Fruit fly (Drosophila melanogaster) whole organism, embryonic: ENCODE results near the gene Clc.

ENCODE experiments used
- ATbp ChIP-seq: fragments of 200-800 bp; sonication (Bioruptor generic); optimal IDR thresholded peaks from 2 replicates; lab custom pipeline; 2017; ENCODE audit warnings: missing biosample characterization, mild to moderate bottlenecking, missing genetic modification characterization, missing genetic modification reagents
- Aef1 ChIP-seq: fragments of 200-800 bp; sonication (Bioruptor generic); IDR thresholded peaks from 3 replicates; pipeline ENCODE4 v1.3.6; 2022; ENCODE audit warnings: missing biosample characterization, missing genetic modification characterization
- Awh ChIP-seq: fragments of 200-800 bp; sonication (Bioruptor generic); IDR thresholded peaks from 2 replicates; pipeline ENCODE4, ENCODE4 v1.3.6; 2022; ENCODE audit warnings: missing biosample characterization, missing genetic modification characterization
- B-H1 ChIP-seq: fragments of 200-800 bp; sonication (Bioruptor generic); IDR thresholded peaks from 3 replicates; pipeline ENCODE4 v1.3.6; 2022; ENCODE audit warnings: missing biosample characterization, missing genetic modification characterization
- BEAF-32 ChIP-seq: fragments of 200-800 bp; sonication (Bioruptor generic); optimal IDR thresholded peaks from 3 replicates; lab custom pipeline; 2017; ENCODE audit warnings: missing biosample characterization, missing genetic modification characterization, mild to moderate bottlenecking, moderate library complexity, missing genetic modification reagents
- CG10543 ChIP-seq: fragments of 200-800 bp; sonication (Bioruptor generic); optimal IDR thresholded peaks from 3 replicates; lab custom pipeline; 2017; ENCODE audit warnings: missing biosample characterization, mild to moderate bottlenecking, missing genetic modification characterization, moderate library complexity
- CG12236 ChIP-seq: fragments of 200-800 bp; sonication (Bioruptor generic); optimal IDR thresholded peaks from 2 replicates; lab custom pipeline; 2016; ENCODE audit warnings: missing biosample characterization, missing genetic modification characterization
- CG12744 ChIP-seq: fragments of 200-800 bp; sonication (Bioruptor generic); optimal IDR thresholded peaks from 2 replicates; lab custom pipeline; 2016; ENCODE audit warnings: missing biosample characterization, missing genetic modification characterization
- CG13624 ChIP-seq: fragments of 200-800 bp; sonication (Bioruptor generic); optimal IDR thresholded peaks from 2 replicates; lab custom pipeline; 2016; ENCODE audit warnings: missing biosample characterization, missing genetic modification characterization
- CG16779 ChIP-seq: fragments of 200-800 bp; sonication (Bioruptor generic); IDR thresholded peaks from 2 replicates; pipeline ENCODE4 v1.3.6; 2022; ENCODE audit warnings: missing biosample characterization, missing genetic modification characterization
- CG16863 ChIP-seq: fragments of 200-800 bp; sonication (Bioruptor generic); optimal IDR thresholded peaks from 3 replicates; lab custom pipeline; 2016; ENCODE audit warnings: missing biosample characterization, missing genetic modification characterization
- CG17186 ChIP-seq: fragments of 200-800 bp; sonication (Bioruptor generic); optimal IDR thresholded peaks from 3 replicates; lab custom pipeline; 2017; ENCODE audit warnings: missing biosample characterization, missing genetic modification reagents, missing genetic modification characterization
- CG17568 ChIP-seq: fragments of 200-800 bp; sonication (Bioruptor generic); optimal IDR thresholded peaks from 2 replicates; lab custom pipeline; 2018; ENCODE audit warnings: missing biosample characterization, mild to moderate bottlenecking, missing genetic modification characterization, moderate library complexity
- CG1792 ChIP-seq: fragments of 200-800 bp; sonication (Bioruptor generic); optimal IDR thresholded peaks from 2 replicates; lab custom pipeline; 2016; ENCODE audit warnings: missing biosample characterization, missing genetic modification characterization
- CG2129 ChIP-seq: fragments of 200-800 bp; sonication (Bioruptor generic); IDR thresholded peaks from 2 replicates; pipeline ENCODE4 v1.3.6; 2022; ENCODE audit warnings: missing biosample characterization, missing genetic modification characterization; ENCODE audit not compliant: partially characterized antibody
- CG2712 ChIP-seq: fragments of 200-800 bp; optimal IDR thresholded peaks from 3 replicates; lab custom pipeline; 2019; ENCODE audit warnings: missing biosample characterization, mild to moderate bottlenecking, missing genetic modification characterization, moderate library complexity
- CG30403 ChIP-seq: fragments of 200-800 bp; sonication (Bioruptor generic); optimal IDR thresholded peaks from 3 replicates; lab custom pipeline; 2016; ENCODE audit warnings: missing biosample characterization, missing genetic modification characterization
- CG32532 ChIP-seq: fragments of 200-800 bp; sonication (Bioruptor generic); IDR thresholded peaks from 2 replicates; pipeline ENCODE4 v1.3.6; 2022; ENCODE audit warnings: missing biosample characterization, missing genetic modification characterization
- CG6175 ChIP-seq: fragments of 200-800 bp; sonication (Bioruptor generic); IDR thresholded peaks from 3 replicates; pipeline ENCODE4 v1.3.6; 2022; ENCODE audit warnings: missing biosample characterization, missing genetic modification characterization
- CG6813 ChIP-seq: fragments of 200-800 bp; sonication (Bioruptor generic); optimal IDR thresholded peaks from 2 replicates; lab custom pipeline; 2017; ENCODE audit warnings: missing biosample characterization, missing genetic modification characterization, mild to moderate bottlenecking, moderate library complexity, missing genetic modification reagents
- CG8281 ChIP-seq: fragments of 200-800 bp; sonication (Bioruptor generic); optimal IDR thresholded peaks from 2 replicates; lab custom pipeline; 2018; ENCODE audit warnings: missing biosample characterization, mild to moderate bottlenecking, missing genetic modification characterization, moderate library complexity
- Dfd ChIP-seq, 2 experiments: fragments of >200 bp; optimal IDR thresholded peaks; 2 replicates each; lab custom pipeline; 2017; ENCODE audit warnings: missing biosample characterization in 2 of 2, missing genetic modification characterization in 2 of 2
- Dll ChIP-seq: fragments of 200-800 bp; sonication (Bioruptor generic); IDR thresholded peaks from 4 replicates; pipeline ENCODE4 v1.3.6; 2022; ENCODE audit warnings: missing biosample characterization, missing genetic modification characterization; ENCODE audit not compliant: partially characterized antibody
- Ets97D ChIP-seq: fragments of 200-800 bp; sonication (Bioruptor generic); optimal IDR thresholded peaks from 3 replicates; lab custom pipeline; 2016; ENCODE audit warnings: missing biosample characterization, missing genetic modification characterization
- Fer2 ChIP-seq: fragments of 200-800 bp; sonication (Bioruptor generic); optimal IDR thresholded peaks from 2 replicates; lab custom pipeline; 2018; ENCODE audit warnings: missing biosample characterization, mild to moderate bottlenecking, missing genetic modification characterization, moderate library complexity
- Fer3 ChIP-seq: fragments of 200-800 bp; sonication (Bioruptor generic); optimal IDR thresholded peaks from 2 replicates; lab custom pipeline; 2018; ENCODE audit warnings: missing biosample characterization, mild to moderate bottlenecking, missing genetic modification characterization, moderate library complexity
- Gsc ChIP-seq: fragments of 200-800 bp; sonication (Bioruptor generic); IDR thresholded peaks from 2 replicates; pipeline ENCODE4 v1.3.6; 2022; ENCODE audit warnings: missing biosample characterization, missing genetic modification characterization
- HLH4C ChIP-seq: fragments of 200-800 bp; sonication (Bioruptor generic); IDR thresholded peaks from 3 replicates; pipeline ENCODE4 v1.3.6; 2022; ENCODE audit warnings: missing biosample characterization, missing genetic modification characterization; ENCODE audit not compliant: partially characterized antibody
- HmgD ChIP-seq: fragments of 200-800 bp; sonication (Bioruptor generic); optimal IDR thresholded peaks from 3 replicates; lab custom pipeline; 2016; ENCODE audit warnings: missing biosample characterization, missing genetic modification characterization
- Mad ChIP-seq: fragments of 200-800 bp; sonication (Bioruptor generic); optimal IDR thresholded peaks from 2 replicates; lab custom pipeline; 2016; ENCODE audit warnings: missing biosample characterization, missing genetic modification characterization
- NC2β ChIP-seq: fragments of 200-800 bp; sonication (Bioruptor generic); optimal IDR thresholded peaks from 2 replicates; lab custom pipeline; 2016; ENCODE audit warnings: missing biosample characterization, missing genetic modification characterization
- NFAT ChIP-seq: fragments of 200-800 bp; sonication (Bioruptor generic); IDR thresholded peaks from 2 replicates; pipeline ENCODE4 v1.3.6; 2022; ENCODE audit warnings: missing biosample characterization, missing genetic modification characterization
- Vsx1 ChIP-seq: fragments of 200-800 bp; sonication (Bioruptor generic); optimal IDR thresholded peaks from 2 replicates; lab custom pipeline; 2017; ENCODE audit warnings: missing biosample characterization, mild to moderate bottlenecking, missing genetic modification characterization, missing genetic modification reagents
- chif ChIP-seq, 2 experiments: fragments of 200-800 bp; sonication (Bioruptor generic); optimal IDR thresholded peaks; 3 replicates each; lab custom pipeline; 2016; ENCODE audit warnings: missing biosample characterization in 2 of 2, missing genetic modification characterization in 2 of 2
- chn ChIP-seq: fragments of 200-800 bp; sonication (Bioruptor generic); optimal IDR thresholded peaks from 2 replicates; lab custom pipeline; 2016; ENCODE audit warnings: missing biosample characterization, missing genetic modification characterization
- crp ChIP-seq, 2 experiments: fragments of 200-800 bp; sonication (Bioruptor generic); optimal IDR thresholded peaks; 2 replicates in 1 of 2; 3 replicates in 1 of 2; lab custom pipeline; 2017; ENCODE audit warnings: missing biosample characterization in 2 of 2, missing genetic modification characterization in 2 of 2, mild to moderate bottlenecking in 1 of 2, moderate library complexity in 1 of 2
- dati ChIP-seq: fragments of 200-800 bp; sonication (Bioruptor generic); IDR thresholded peaks from 2 replicates; pipeline ENCODE4 v1.3.6; 2022; ENCODE audit warnings: missing biosample characterization, missing genetic modification characterization
- dysf ChIP-seq: fragments of 200-800 bp; sonication (Bioruptor generic); IDR thresholded peaks from 3 replicates; pipeline ENCODE4 v1.3.6; 2022; ENCODE audit warnings: missing biosample characterization, missing genetic modification characterization
- emc ChIP-seq: fragments of 200-800 bp; sonication (Bioruptor generic); optimal IDR thresholded peaks from 2 replicates; lab custom pipeline; 2016; ENCODE audit warnings: missing biosample characterization, missing genetic modification characterization
- fru ChIP-seq: fragments of >200 bp; optimal IDR thresholded peaks from 2 replicates; lab custom pipeline; 2017
- gem ChIP-seq: fragments of 200-800 bp; sonication (Bioruptor generic); optimal IDR thresholded peaks from 2 replicates; lab custom pipeline; 2019; ENCODE audit warnings: missing biosample characterization, mild to moderate bottlenecking, missing genetic modification characterization, moderate library complexity
- grau ChIP-seq: fragments of 200-800 bp; optimal IDR thresholded peaks from 3 replicates; lab custom pipeline; 2019; ENCODE audit warnings: missing biosample characterization, mild to moderate bottlenecking, missing genetic modification characterization, moderate library complexity
- gt ChIP-seq: fragments of 200-800 bp; sonication (Bioruptor generic); IDR thresholded peaks from 2 replicates; pipeline ENCODE4 v1.3.6; 2022; ENCODE audit warnings: missing biosample characterization, missing genetic modification characterization
- hb ChIP-seq: fragments of 200-800 bp; sonication (Bioruptor generic); IDR thresholded peaks from 3 replicates; pipeline ENCODE4 v1.3.6; 2022; ENCODE audit warnings: missing biosample characterization, missing genetic modification characterization; ENCODE audit not compliant: partially characterized antibody
- ind ChIP-seq: fragments of 200-800 bp; sonication (Bioruptor generic); optimal IDR thresholded peaks from 3 replicates; lab custom pipeline; 2016; ENCODE audit warnings: missing biosample characterization, missing genetic modification characterization
- insv ChIP-seq, 2 experiments: fragments of 200-800 bp; sonication (Bioruptor generic); optimal IDR thresholded peaks; 3 replicates each; lab custom pipeline; 2016 to 2018; ENCODE audit warnings: missing biosample characterization in 2 of 2, missing genetic modification characterization in 2 of 2
- ken ChIP-seq: fragments of 200-800 bp; sonication (Bioruptor generic); IDR thresholded peaks from 3 replicates; pipeline ENCODE4 v1.3.6; 2022; ENCODE audit warnings: missing biosample characterization, missing genetic modification characterization
- mld ChIP-seq: fragments of 200-800 bp; sonication (Bioruptor generic); IDR thresholded peaks from 3 replicates; pipeline ENCODE4 v1.3.6; 2022; ENCODE audit warnings: missing biosample characterization, missing genetic modification characterization; ENCODE audit not compliant: partially characterized antibody
- p53 ChIP-seq: fragments of 200-800 bp; sonication (Bioruptor generic); optimal IDR thresholded peaks from 2 replicates; lab custom pipeline; 2016; ENCODE audit warnings: missing biosample characterization, missing genetic modification characterization
- ranshi ChIP-seq: fragments of 200-800 bp; sonication (Bioruptor generic); IDR thresholded peaks from 2 replicates; pipeline ENCODE4 v1.3.6; 2022; ENCODE audit warnings: missing biosample characterization, missing genetic modification characterization
- sug ChIP-seq: fragments of 200-800 bp; optimal IDR thresholded peaks from 2 replicates; lab custom pipeline; 2019; ENCODE audit warnings: missing biosample characterization, mild to moderate bottlenecking, missing genetic modification characterization, moderate library complexity

The Clc gene

dm6 chr3L:20276615-20277014 is 35.8 kb downstream of the Clc start (continued):
- TF ChIP-seq CG12744 (no peak), mld (GFP tag; lab: Robert Waterston, UW) (no peak), Aef1 (GFP tag; lab: Robert Waterston, UW) (no peak), CG8281 (tag; lab: Kevin White, UChicago) (no peak), Ets97D (no peak), insv (GFP tag; optimal IDR thresholded peaks at IDR 0.05; lab: Kevin White, UChicago) (no peak), ken (GFP tag; lab: Robert Waterston, UW) (no peak), ATbp (peak; percentile 51), CG17186 (GFP tag; lab: Kevin White, UChicago) (no peak), HmgD (GFP tag; lab: Kevin White, UChicago) (no peak), Gsc (GFP tag; lab: Robert Waterston, UW) (no peak), Dll (GFP tag; lab: Robert Waterston, UW) (no peak), CG2129 (GFP tag; lab: Robert Waterston, UW) (no peak), sug (tag; lab: Kevin White, UChicago) (no peak), B-H1 (GFP tag; lab: Robert Waterston, UW) (no peak), Fer2 (tag; lab: Kevin White, UChicago) (no peak), dysf (GFP tag; lab: Robert Waterston, UW) (peak; percentile 60), hb (GFP tag; lab: Robert Waterston, UW) (no peak), gem (tag; lab: Kevin White, UChicago) (peak; percentile 74), grau (tag; lab: Kevin White, UChicago) (peak; percentile 53), CG2712 (tag; lab: Kevin White, UChicago) (peak; percentile 62), Vsx1 (GFP tag; lab: Kevin White, UChicago) (no peak), CG12236 (GFP tag; lab: Kevin White, UChicago) (no peak), emc (peak; percentile 18), CG32532 (no peak), ind (GFP tag; lab: Kevin White, UChicago) (peak; percentile 48), CG6175 (GFP tag; lab: Robert Waterston, UW) (no peak), CG6813 (GFP tag; lab: Kevin White, UChicago) (peak; percentile 4), gt (GFP tag; lab: Robert Waterston, UW) (no peak), Awh (GFP tag; lab: Robert Waterston, UW) (no peak), CG10543 (peak; percentile 23), chn (GFP tag; lab: Kevin White, UChicago) (no peak), Fer3 (tag; lab: Kevin White, UChicago) (peak; percentile 45), dati (GFP tag; lab: Robert Waterston, UW) (no peak), NFAT (GFP tag; lab: Robert Waterston, UW) (no peak), ranshi (GFP tag; lab: Robert Waterston, UW) (peak; percentile 54; the same call in 1 of the 2 replicates), CG30403 (peak; percentile 55), CG13624 (GFP tag; lab: Kevin White, UChicago) (peak; percentile 33), fru (lab: Kevin White, UChicago) (no peak), HLH4C (GFP tag; lab: Robert Waterston, UW) (no peak), CG16779 (no peak), NC2β (GFP tag; lab: Kevin White, UChicago) (peak; percentile 1), CG1792 (GFP tag; lab: Kevin White, UChicago) (no peak), chif (GFP tag; optimal IDR thresholded peaks at IDR 0.05; lab: Kevin White, UChicago) (peak; percentile 17 to 20), BEAF-32 (GFP tag; lab: Kevin White, UChicago) (no peak), CG17568 (GFP tag; lab: Kevin White, UChicago) (no peak), p53 (GFP tag; lab: Kevin White, UChicago) (no peak), Mad (no peak), CG16863 (GFP tag; lab: Kevin White, UChicago) (no peak), crp (GFP tag; optimal IDR thresholded peaks at IDR 0.05; lab: Kevin White, UChicago) (no peak), Dfd (GFP tag; optimal IDR thresholded peaks at IDR 0.05; lab: Kevin White, UChicago) (no peak)
